Worm (Caenorhabditis elegans): ENCODE data around the gene csc-1.

DNA sequence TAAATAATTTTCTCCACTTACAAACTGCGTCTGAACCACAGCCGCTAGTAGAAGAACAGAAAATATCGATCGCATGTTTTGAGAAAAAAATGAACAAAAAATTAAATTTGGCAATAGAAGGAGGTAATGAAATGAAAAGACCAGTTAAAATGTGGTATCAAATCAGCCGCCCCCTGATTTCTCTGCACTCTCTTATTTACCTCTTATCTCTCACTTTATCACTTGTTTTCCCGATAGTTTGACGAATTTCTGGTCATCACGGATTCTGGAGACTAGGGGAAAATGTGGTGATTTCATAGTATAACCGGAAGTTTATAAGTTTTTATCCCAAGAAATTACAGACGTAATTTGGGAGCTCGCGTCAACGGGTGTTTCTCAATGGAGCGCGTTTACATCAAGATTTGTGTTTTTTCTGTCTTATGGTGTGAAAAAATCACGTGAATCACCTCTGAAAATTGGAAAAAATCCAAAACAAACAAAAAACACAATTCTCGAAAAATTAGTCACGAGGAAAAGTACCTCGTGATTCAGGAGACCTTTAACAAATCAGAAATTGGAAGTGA lies 3.0 kb upstream of the csc-1 start, which contains the start of gene clec-146:
- TF ChIP-seq W03F9.2 (tag; optimal IDR thresholded peaks at IDR 0.05) (no peak), him-1 (tag; optimal IDR thresholded peaks at IDR 0.05) (no peak)
